Worm (Caenorhabditis elegans): ENCODE data around the gene C09G1.2.

C09G1.2 gene

DNA sequence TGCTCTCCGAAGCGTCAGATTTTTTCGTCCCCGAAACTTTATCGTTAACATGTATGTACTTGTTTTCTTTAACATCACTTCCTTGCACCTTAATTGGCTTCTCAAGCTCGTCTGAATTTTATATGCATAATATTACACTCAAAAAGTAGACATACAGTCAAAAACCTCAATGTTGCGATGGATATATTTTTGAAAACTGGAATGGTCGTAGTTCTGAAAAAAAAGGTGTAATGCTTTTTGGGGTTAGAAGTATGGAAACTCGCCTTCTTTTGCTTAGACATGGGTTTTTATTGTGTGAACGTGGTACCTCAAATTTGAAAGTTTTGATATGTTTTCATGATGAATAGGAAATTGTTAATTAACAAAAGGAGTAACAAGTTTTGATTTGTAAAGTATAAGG is at the start of gene C09G1.2:
Gene C09G1.2, minus strand, starts transcription at position 101 of the 400 bp plus-strand sequence.
- TF ChIP-seq nhr-12 (tag; optimal IDR thresholded peaks at IDR 0.05) (no peak), lin-15B (tag; optimal IDR thresholded peaks at IDR 0.05) (no peak), skn-1 (tag; optimal IDR thresholded peaks at IDR 0.05) (no peak)

DNA sequence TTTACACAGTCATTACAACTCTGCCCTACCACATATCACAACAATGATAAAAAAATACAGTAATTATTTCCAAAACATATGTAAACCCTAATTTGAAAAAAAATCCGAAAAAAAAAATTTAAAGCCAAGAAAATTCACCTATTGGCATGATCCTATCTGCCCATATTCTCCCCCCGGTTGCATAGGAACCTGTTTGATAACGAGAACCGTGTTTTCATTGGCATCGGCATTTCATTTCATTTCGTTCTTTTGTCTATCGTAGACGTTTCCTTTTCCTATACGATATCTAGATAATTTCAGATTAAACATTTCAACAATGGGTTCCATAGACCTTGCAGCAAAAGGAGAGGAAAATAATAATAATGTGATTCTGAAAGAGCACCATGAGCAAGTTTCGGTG is 48.0 kb upstream of the C09G1.2 start, which contains the start of gene mboa-1:
Gene mboa-1, plus strand, starts transcription at position 301 of the 400 bp plus-strand sequence.
- TF ChIP-seq lin-15B (tag; optimal IDR thresholded peaks at IDR 0.05) (no peak), hmg-11 (tag; optimal IDR thresholded peaks at IDR 0.05) (no peak), nfya-1 (tag; optimal IDR thresholded peaks at IDR 0.05; ENCODE audit: insufficient read depth) (no peak), snpc-4 (tag; optimal IDR thresholded peaks at IDR 0.05) (no peak), egl-27 (tag; optimal IDR thresholded peaks at IDR 0.05) (no peak), nhr-11 (tag; optimal IDR thresholded peaks at IDR 0.05) (no peak), nhr-76 (tag; optimal IDR thresholded peaks at IDR 0.05) (no peak), fos-1 (tag; optimal IDR thresholded peaks at IDR 0.05) (no peak), ceh-28 (tag; optimal IDR thresholded peaks at IDR 0.05) (no peak), egl-5 (tag; optimal IDR thresholded peaks at IDR 0.05) (no peak), elt-1 (tag; optimal IDR thresholded peaks at IDR 0.05) (no peak), mml-1 (tag; optimal IDR thresholded peaks at IDR 0.05) (no peak), zag-1 (tag; optimal IDR thresholded peaks at IDR 0.05) (no peak), skn-1 (tag; optimal IDR thresholded peaks at IDR 0.05) (no peak), unc-39 (tag; optimal IDR thresholded peaks at IDR 0.05) (no peak), ceh-16 (tag; optimal IDR thresholded peaks at IDR 0.05) (no peak)

DNA sequence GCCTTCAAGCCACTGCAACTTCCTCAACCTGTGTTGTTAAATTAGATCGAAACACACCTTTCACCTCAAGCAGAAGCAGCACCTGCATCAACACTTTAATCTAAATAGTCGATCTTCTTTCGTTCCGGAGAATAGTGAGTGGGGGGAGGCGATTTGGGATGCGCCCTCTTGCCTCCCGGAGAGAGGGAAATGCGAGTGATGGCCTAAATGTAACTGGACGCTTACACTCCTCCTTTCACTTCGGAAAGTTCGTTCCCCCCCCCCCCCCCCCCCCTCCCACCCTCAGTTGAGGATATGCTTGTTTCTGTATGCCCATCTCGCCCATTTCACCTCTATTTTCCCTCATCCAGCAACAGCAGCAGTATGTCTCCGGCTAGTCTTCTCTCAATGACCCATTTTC is 46.5 kb upstream of the C09G1.2 start:
- TF ChIP-seq ztf-4 (tag; optimal IDR thresholded peaks at IDR 0.05) (no peak), elt-1 (tag; optimal IDR thresholded peaks at IDR 0.05) (no peak), jun-1 (tag; optimal IDR thresholded peaks at IDR 0.05) (no peak), daf-12 (tag; optimal IDR thresholded peaks at IDR 0.05) (no peak), R02D3.7 (tag; optimal IDR thresholded peaks at IDR 0.05) (no peak), fkh-10 (GFP tag; optimal IDR thresholded peaks at IDR 0.05) (no peak), nfya-1 (tag; optimal IDR thresholded peaks at IDR 0.05; ENCODE audit: insufficient read depth) (no peak), unc-62 (GFP tag; optimal IDR thresholded peaks at IDR 0.05) (no peak), lin-15B (tag; optimal IDR thresholded peaks at IDR 0.05) (no peak), nhr-77 (tag; optimal IDR thresholded peaks at IDR 0.05) (no peak), pqm-1 (tag; optimal IDR thresholded peaks at IDR 0.05) (no peak), eor-1 (tag; optimal IDR thresholded peaks at IDR 0.05) (no peak), hmg-11 (tag; optimal IDR thresholded peaks at IDR 0.05) (no peak), nhr-28 (tag; optimal IDR thresholded peaks at IDR 0.05) (no peak), skn-1 (tag; optimal IDR thresholded peaks at IDR 0.05) (no peak), tbx-2 (tag; optimal IDR thresholded peaks at IDR 0.05) (no peak), zag-1 (tag; optimal IDR thresholded peaks at IDR 0.05) (no peak), nhr-43 (tag; optimal IDR thresholded peaks at IDR 0.05; ENCODE audit: poor library complexity, severe bottlenecking) (no peak)

DNA sequence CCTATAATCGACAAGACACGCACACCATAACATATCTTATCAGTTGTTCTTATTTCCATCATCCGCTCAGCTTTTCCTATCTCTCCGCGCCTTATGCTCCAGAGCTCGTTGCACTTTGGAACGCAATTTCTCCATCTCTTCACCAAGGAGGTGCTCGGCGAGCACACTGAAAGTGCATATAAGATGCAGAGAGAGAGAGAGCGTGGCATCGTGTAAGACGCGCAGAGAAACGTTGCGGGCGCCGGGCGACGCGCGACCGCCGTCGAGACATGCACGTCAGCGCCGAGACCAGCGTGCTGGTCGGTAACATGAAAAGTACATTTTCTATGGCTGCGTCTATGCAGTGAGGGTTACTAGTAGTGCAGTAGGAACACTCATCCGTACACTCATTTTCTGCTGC is 42.0 kb upstream of the C09G1.2 start:
- TF ChIP-seq ztf-11 (tag; optimal IDR thresholded peaks at IDR 0.05) (no peak), nhr-237 (tag; optimal IDR thresholded peaks at IDR 0.05) (no peak), ceh-16 (tag; optimal IDR thresholded peaks at IDR 0.05) (no peak), elt-2 (tag; optimal IDR thresholded peaks at IDR 0.05) (peak; percentile 95), ceh-28 (tag; optimal IDR thresholded peaks at IDR 0.05) (peak; percentile 71), nhr-43 (tag; optimal IDR thresholded peaks at IDR 0.05; ENCODE audit: poor library complexity, severe bottlenecking) (no peak), egl-5 (tag; optimal IDR thresholded peaks at IDR 0.05) (peak; percentile 21), nhr-25 (tag; optimal IDR thresholded peaks at IDR 0.05) (no peak), lin-15B (tag; optimal IDR thresholded peaks at IDR 0.05) (peak; percentile 49), nhr-11 (tag; optimal IDR thresholded peaks at IDR 0.05) (peak; percentile 51), elt-1 (tag; optimal IDR thresholded peaks at IDR 0.05) (peak; percentile 32), snpc-4 (tag; optimal IDR thresholded peaks at IDR 0.05) (peak; percentile 87), ZK546.5 (tag; optimal IDR thresholded peaks at IDR 0.05) (no peak), lsy-12 (tag; optimal IDR thresholded peaks at IDR 0.05) (peak; percentile 47), mml-1 (tag; optimal IDR thresholded peaks at IDR 0.05) (no peak), nfya-1 (tag; optimal IDR thresholded peaks at IDR 0.05; ENCODE audit: insufficient read depth) (peak; percentile 83), daf-12 (tag; optimal IDR thresholded peaks at IDR 0.05) (peak; percentile 44), egl-27 (tag; optimal IDR thresholded peaks at IDR 0.05) (no peak), jun-1 (tag; optimal IDR thresholded peaks at IDR 0.05) (peak; percentile 59), hmg-11 (tag; optimal IDR thresholded peaks at IDR 0.05) (peak; percentile 97), skn-1 (tag; optimal IDR thresholded peaks at IDR 0.05) (peak; percentile 46), nhr-77 (tag; optimal IDR thresholded peaks at IDR 0.05) (no peak), unc-39 (tag; optimal IDR thresholded peaks at IDR 0.05) (no peak), unc-62 (GFP tag; optimal IDR thresholded peaks at IDR 0.05) (peak; percentile 78), nhr-67 (tag; optimal IDR thresholded peaks at IDR 0.05) (no peak), mdl-1 (tag; optimal IDR thresholded peaks at IDR 0.05) (peak; percentile 80), fkh-10 (GFP tag; optimal IDR thresholded peaks at IDR 0.05) (peak; percentile 60), elt-3 (tag; optimal IDR thresholded peaks at IDR 0.05) (no peak), nhr-23 (tag; optimal IDR thresholded peaks at IDR 0.05) (peak; percentile 45), pha-4 (tag; optimal IDR thresholded peaks at IDR 0.05) (peak; percentile 83), ceh-9 (tag; optimal IDR thresholded peaks at IDR 0.05) (no peak), aly-2 (tag; optimal IDR thresholded peaks at IDR 0.05) (no peak), pqm-1 (tag; optimal IDR thresholded peaks at IDR 0.05) (peak; percentile 87), nhr-12 (tag; optimal IDR thresholded peaks at IDR 0.05) (no peak), lin-39 (tag; optimal IDR thresholded peaks at IDR 0.05) (peak; percentile 86), nhr-76 (tag; optimal IDR thresholded peaks at IDR 0.05) (peak; percentile 32), ztf-4 (tag; optimal IDR thresholded peaks at IDR 0.05) (no peak), eor-1 (tag; optimal IDR thresholded peaks at IDR 0.05) (no peak), zag-1 (tag; optimal IDR thresholded peaks at IDR 0.05) (peak; percentile 8)
